Fruit fly (Drosophila melanogaster) whole organism, embryonic: ENCODE measurements around the gene CG4733.

Experiments
- Bdp1 ChIP-seq: fragments of 200-800 bp; sonication (Bioruptor generic); optimal IDR thresholded peaks from 3 replicates; lab custom pipeline; 2016; ENCODE audit warnings: missing biosample characterization, missing genetic modification characterization
- CG10209 ChIP-seq: fragments of 200-800 bp; sonication (Bioruptor generic); optimal IDR thresholded peaks from 3 replicates; lab custom pipeline; 2017; ENCODE audit warnings: missing biosample characterization, mild to moderate bottlenecking, missing genetic modification characterization, missing genetic modification reagents
- CG10431 ChIP-seq: fragments of 200-800 bp; sonication (Bioruptor generic); optimal IDR thresholded peaks from 3 replicates; lab custom pipeline; 2018; ENCODE audit warnings: missing biosample characterization, mild to moderate bottlenecking, missing genetic modification characterization
- CG11085 ChIP-seq: fragments of 200-800 bp; sonication (Bioruptor generic); IDR thresholded peaks from 2 replicates; pipeline ENCODE4 v1.3.6; 2022; ENCODE audit warnings: missing biosample characterization, missing genetic modification characterization
- CG11093 ChIP-seq: fragments of 200-800 bp; sonication (Bioruptor generic); IDR thresholded peaks from 3 replicates; pipeline ENCODE4 v1.3.6; 2022; ENCODE audit warnings: missing biosample characterization, missing genetic modification characterization
- CG11560 ChIP-seq: fragments of 200-800 bp; sonication (Bioruptor generic); IDR thresholded peaks from 3 replicates; pipeline ENCODE4 v1.3.6; 2022; ENCODE audit warnings: missing biosample characterization, missing genetic modification characterization
- CG11696 ChIP-seq: fragments of 200-800 bp; sonication (Bioruptor generic); IDR thresholded peaks from 2 replicates; pipeline ENCODE4 v1.3.6; 2022; ENCODE audit warnings: missing biosample characterization, missing genetic modification characterization
- CG14050 ChIP-seq: fragments of 200-800 bp; sonication (Bioruptor generic); IDR thresholded peaks from 3 replicates; pipeline ENCODE4 v1.3.6; 2022; ENCODE audit warnings: missing biosample characterization, missing genetic modification characterization
- CG14667 ChIP-seq: fragments of 200-800 bp; sonication (Bioruptor generic); IDR thresholded peaks from 2 replicates; pipeline ENCODE4 v1.3.6; 2022; ENCODE audit warnings: missing biosample characterization, missing genetic modification characterization
- CG17385 ChIP-seq: fragments of 200-800 bp; sonication (Bioruptor generic); optimal IDR thresholded peaks from 3 replicates; lab custom pipeline; 2018; ENCODE audit warnings: missing biosample characterization, mild to moderate bottlenecking, missing genetic modification characterization
- CG17802 ChIP-seq: fragments of 200-800 bp; sonication (Bioruptor generic); optimal IDR thresholded peaks from 2 replicates; lab custom pipeline; 2018; ENCODE audit warnings: missing biosample characterization, mild to moderate bottlenecking, missing genetic modification characterization, moderate library complexity
- CG2129 ChIP-seq: fragments of 200-800 bp; sonication (Bioruptor generic); IDR thresholded peaks from 2 replicates; pipeline ENCODE4 v1.3.6; 2022; ENCODE audit warnings: missing biosample characterization, missing genetic modification characterization; ENCODE audit not compliant: partially characterized antibody
- CG30020 ChIP-seq: fragments of 200-800 bp; optimal IDR thresholded peaks from 2 replicates; lab custom pipeline; 2019; ENCODE audit warnings: missing biosample characterization, mild to moderate bottlenecking, missing genetic modification characterization, moderate library complexity
- CG6765 ChIP-seq: fragments of 200-800 bp; sonication (Bioruptor generic); optimal IDR thresholded peaks from 3 replicates; lab custom pipeline; 2017; ENCODE audit warnings: missing biosample characterization, mild to moderate bottlenecking, missing genetic modification characterization
- CG7357 ChIP-seq: fragments of 200-800 bp; sonication (Bioruptor generic); IDR thresholded peaks from 3 replicates; pipeline ENCODE4 v1.3.6; 2022; ENCODE audit warnings: missing biosample characterization, missing genetic modification characterization
- CG9727 ChIP-seq: fragments of 200-800 bp; sonication (Bioruptor generic); optimal IDR thresholded peaks from 3 replicates; lab custom pipeline; 2017; ENCODE audit warnings: missing biosample characterization, mild to moderate bottlenecking, missing genetic modification characterization
- CHES-1-like ChIP-seq: fragments of 200-800 bp; sonication (Bioruptor generic); optimal IDR thresholded peaks from 2 replicates; lab custom pipeline; 2016; ENCODE audit warnings: missing biosample characterization, missing genetic modification characterization
- CTCF ChIP-seq: fragments of 200-800 bp; sonication (Bioruptor generic); optimal IDR thresholded peaks from 2 replicates; lab custom pipeline; 2017; ENCODE audit warnings: missing biosample characterization, mild to moderate bottlenecking, missing genetic modification characterization, moderate library complexity
- CkIIα-i1 ChIP-seq: fragments of 200-800 bp; sonication (Bioruptor generic); IDR thresholded peaks from 2 replicates; pipeline ENCODE4 v1.3.6; 2022; ENCODE audit warnings: missing biosample characterization, missing genetic modification characterization
- CrebB ChIP-seq: fragments of 200-800 bp; sonication (Bioruptor generic); optimal IDR thresholded peaks from 3 replicates; lab custom pipeline; 2018; ENCODE audit warnings: missing biosample characterization, mild to moderate bottlenecking, missing genetic modification characterization
- D19B ChIP-seq: fragments of 200-800 bp; sonication (Bioruptor generic); optimal IDR thresholded peaks from 2 replicates; lab custom pipeline; 2017; ENCODE audit warnings: missing biosample characterization, mild to moderate bottlenecking, missing genetic modification characterization
- GATAe ChIP-seq: fragments of 200-800 bp; sonication (Bioruptor generic); conservative IDR thresholded peaks from 2 replicates; pipeline ENCODE4 v1.3.6; 2022; ENCODE audit warnings: missing biosample characterization, missing genetic modification characterization
- Gug ChIP-seq: fragments of 200-800 bp; sonication (Bioruptor generic); IDR thresholded peaks from 4 replicates; pipeline ENCODE4 v1.3.6; 2022; ENCODE audit warnings: missing biosample characterization, missing genetic modification characterization
- Mad ChIP-seq: fragments of 200-800 bp; sonication (Bioruptor generic); optimal IDR thresholded peaks from 2 replicates; lab custom pipeline; 2016; ENCODE audit warnings: missing biosample characterization, missing genetic modification characterization
- Max ChIP-seq: fragments of 200-800 bp; sonication (Bioruptor generic); optimal IDR thresholded peaks from 2 replicates; lab custom pipeline; 2016; ENCODE audit warnings: missing biosample characterization, mild to moderate bottlenecking, missing genetic modification characterization
- Mrtf ChIP-seq: fragments of 200-800 bp; sonication (Bioruptor generic); IDR thresholded peaks from 3 replicates; pipeline ENCODE4 v1.3.6; 2022; ENCODE audit warnings: missing biosample characterization, missing genetic modification characterization
- Neu2 ChIP-seq: fragments of 200-800 bp; sonication (Bioruptor generic); optimal IDR thresholded peaks from 3 replicates; lab custom pipeline; 2016; ENCODE audit warnings: missing biosample characterization, missing genetic modification characterization, borderline replicate concordance
- Six4 ChIP-seq: fragments of 200-800 bp; sonication (Bioruptor generic); optimal IDR thresholded peaks from 2 replicates; lab custom pipeline; 2016; ENCODE audit warnings: missing biosample characterization, missing genetic modification characterization
- Taf1 ChIP-seq: fragments of 200-800 bp; sonication (Bioruptor generic); IDR thresholded peaks from 2 replicates; pipeline ENCODE4 v1.3.6; 2022; ENCODE audit warnings: missing biosample characterization, missing genetic modification characterization
- Trl ChIP-seq, 3 experiments: fragments of >200 bp in 2 of 3; fragments of 200-800 bp in 1 of 3; sonication (Bioruptor generic) in 1 of 3; optimal IDR thresholded peaks; 2 replicates in 1 of 3; 3 replicates in 2 of 3; lab custom pipeline; 2016 to 2017; ENCODE audit warnings: missing biosample characterization in 1 of 3, missing genetic modification characterization in 1 of 3
- Usf ChIP-seq: fragments of 200-800 bp; sonication (Bioruptor generic); optimal IDR thresholded peaks from 2 replicates; lab custom pipeline; 2017; ENCODE audit warnings: missing genotype, missing biosample characterization, missing genetic modification characterization
- abd-A ChIP-seq: fragments of 200-800 bp; sonication (Bioruptor generic); optimal IDR thresholded peaks from 3 replicates; lab custom pipeline; 2019; ENCODE audit warnings: missing biosample characterization, mild to moderate bottlenecking, missing genetic modification characterization, moderate library complexity
- ase ChIP-seq: fragments of 200-800 bp; sonication (Bioruptor generic); IDR thresholded peaks from 3 replicates; pipeline ENCODE4 v1.3.6; 2022; ENCODE audit warnings: missing biosample characterization, missing genetic modification characterization
- bbx ChIP-seq: fragments of 200-800 bp; sonication (Bioruptor generic); IDR thresholded peaks from 2 replicates; pipeline ENCODE4 v1.3.6; 2022; ENCODE audit warnings: missing biosample characterization, missing genetic modification characterization; ENCODE audit not compliant: partially characterized antibody
- btn ChIP-seq: fragments of 200-800 bp; sonication (Bioruptor generic); optimal IDR thresholded peaks from 2 replicates; lab custom pipeline; 2016; ENCODE audit warnings: missing biosample characterization, missing genetic modification characterization
- crol ChIP-seq: fragments of 200-800 bp; sonication (Bioruptor generic); IDR thresholded peaks from 2 replicates; pipeline ENCODE4 v1.3.6; 2022; ENCODE audit warnings: missing biosample characterization, missing genetic modification characterization
- dysf ChIP-seq: fragments of 200-800 bp; sonication (Bioruptor generic); IDR thresholded peaks from 3 replicates; pipeline ENCODE4 v1.3.6; 2022; ENCODE audit warnings: missing biosample characterization, missing genetic modification characterization
- ewg ChIP-seq: fragments of 200-800 bp; sonication (Bioruptor generic); optimal IDR thresholded peaks from 3 replicates; lab custom pipeline; 2017; ENCODE audit warnings: mild to moderate bottlenecking, missing biosample characterization, missing genetic modification reagents, missing genetic modification characterization
- ftz-f1 ChIP-seq: fragments of 200-800 bp; sonication (Bioruptor generic); optimal IDR thresholded peaks from 2 replicates; lab custom pipeline; 2016; ENCODE audit warnings: missing biosample characterization, missing genetic modification characterization
- gce ChIP-seq: fragments of 200-800 bp; sonication (Bioruptor generic); IDR thresholded peaks from 3 replicates; pipeline ENCODE4 v1.3.6; 2022; ENCODE audit warnings: missing biosample characterization, missing genetic modification characterization
- grn ChIP-seq: fragments of 200-800 bp; sonication (Bioruptor generic); optimal IDR thresholded peaks from 3 replicates; lab custom pipeline; 2017; ENCODE audit warnings: missing biosample characterization, missing genetic modification characterization
- gsb ChIP-seq: fragments of 200-800 bp; sonication (Bioruptor generic); IDR thresholded peaks from 2 replicates; pipeline ENCODE4 v1.3.6; 2022; ENCODE audit warnings: missing biosample characterization, missing genetic modification characterization
- lola ChIP-seq, 3 experiments: fragments of >200 bp in 2 of 3; fragments of 200-800 bp in 1 of 3; sonication (Bioruptor generic) in 1 of 3; optimal IDR thresholded peaks; 2 replicates each; lab custom pipeline; 2017 to 2019; ENCODE audit warnings: missing biosample characterization in 3 of 3, missing genetic modification characterization in 3 of 3, mild to moderate bottlenecking in 1 of 3, moderate library complexity in 1 of 3
- mld ChIP-seq: fragments of 200-800 bp; sonication (Bioruptor generic); IDR thresholded peaks from 3 replicates; pipeline ENCODE4 v1.3.6; 2022; ENCODE audit warnings: missing biosample characterization, missing genetic modification characterization; ENCODE audit not compliant: partially characterized antibody
- nau ChIP-seq: fragments of 200-800 bp; sonication (Bioruptor generic); optimal IDR thresholded peaks from 3 replicates; lab custom pipeline; 2017; ENCODE audit warnings: missing biosample characterization, mild to moderate bottlenecking, missing genetic modification characterization, missing genetic modification reagents
- scrt ChIP-seq: fragments of 200-800 bp; sonication (Bioruptor generic); optimal IDR thresholded peaks from 2 replicates; lab custom pipeline; 2018; ENCODE audit warnings: missing biosample characterization, mild to moderate bottlenecking, missing genetic modification characterization, moderate library complexity
- sisA ChIP-seq: fragments of 200-800 bp; sonication (Bioruptor generic); IDR thresholded peaks from 2 replicates; pipeline ENCODE4 v1.3.6; 2022; ENCODE audit warnings: missing biosample characterization, missing genetic modification characterization
- sr ChIP-seq: fragments of 200-800 bp; sonication (Bioruptor generic); IDR thresholded peaks from 3 replicates; pipeline ENCODE4 v1.3.6; 2022; ENCODE audit warnings: missing biosample characterization, missing genetic modification characterization
- tgo ChIP-seq: fragments of 200-800 bp; sonication (Bioruptor generic); IDR thresholded peaks from 3 replicates; pipeline ENCODE4 v1.3.6; 2022; ENCODE audit warnings: missing biosample characterization, missing genetic modification characterization
- tx ChIP-seq: fragments of 200-800 bp; sonication (Bioruptor generic); optimal IDR thresholded peaks from 2 replicates; lab custom pipeline; 2016; ENCODE audit warnings: missing biosample characterization, missing genetic modification characterization
- z ChIP-seq: fragments of 200-800 bp; sonication (Bioruptor generic); IDR thresholded peaks from 3 replicates; pipeline ENCODE4 v1.3.6; 2022; ENCODE audit warnings: missing biosample characterization, missing genetic modification characterization

CG4733 gene

dm6 chr3R:19902926-19903739, 12.6 kb downstream of the CG4733 start, which contains the start of gene ClpX (continued):
- 0 out of 2 replicates have a peak, but pooled peaks have one; percentile 23 for TF ChIP-seq CG2129 (GFP tag; lab: Robert Waterston, UW)
- no peak for TF ChIP-seq CG10209 (GFP tag; lab: Kevin White, UChicago)
- no peak for TF ChIP-seq ase (GFP tag; lab: Robert Waterston, UW)
- no peak for TF ChIP-seq scrt (GFP tag; lab: Kevin White, UChicago)
- TF ChIP-seq tgo (GFP tag; lab: Robert Waterston, UW): no peak
- TF ChIP-seq btn (GFP tag; lab: Kevin White, UChicago): no peak
- TF ChIP-seq CrebB (tag; lab: Kevin White, UChicago): no peak
- peak; percentile 25 for TF ChIP-seq CG6765 (GFP tag; lab: Kevin White, UChicago)
- no peak for TF ChIP-seq ftz-f1 (GFP tag; lab: Kevin White, UChicago)
- no peak for TF ChIP-seq nau (GFP tag; lab: Kevin White, UChicago)
- no peak for TF ChIP-seq CG14050 (GFP tag; lab: Robert Waterston, UW)
- no peak for TF ChIP-seq Mad (GFP tag; lab: Kevin White, UChicago)
- TF ChIP-seq CG9727 (GFP tag; lab: Kevin White, UChicago): no peak
- TF ChIP-seq Neu2 (GFP tag; lab: Kevin White, UChicago): no peak
- no peak for TF ChIP-seq GATAe (GFP tag; lab: Robert Waterston, UW)
- no peak for TF ChIP-seq D19B (GFP tag; lab: Kevin White, UChicago)
- TF ChIP-seq CG10431 (GFP tag; lab: Kevin White, UChicago): no peak
- TF ChIP-seq Mrtf (GFP tag; lab: Robert Waterston, UW): no peak
- no peak for TF ChIP-seq z
- TF ChIP-seq Max: no peak
- TF ChIP-seq sisA (GFP tag; lab: Robert Waterston, UW): no peak
- TF ChIP-seq CG11696: no peak
- TF ChIP-seq tx (GFP tag; lab: Kevin White, UChicago): no peak
- TF ChIP-seq Trl (optimal IDR thresholded peaks at IDR 0.05; lab: Kevin White, UChicago): no peak
- no peak for TF ChIP-seq Trl (GFP tag; optimal IDR thresholded peaks at IDR 0.05; lab: Kevin White, UChicago)
- TF ChIP-seq ewg: no peak
- TF ChIP-seq CG11093 (GFP tag; lab: Robert Waterston, UW): no peak
- TF ChIP-seq CG7357 (GFP tag; lab: Robert Waterston, UW): no peak
- no peak for TF ChIP-seq abd-A (tag; lab: Kevin White, UChicago)
- peak; percentile 100 for TF ChIP-seq CG17385 (GFP tag; lab: Kevin White, UChicago)
- TF ChIP-seq CG11085 (GFP tag; lab: Robert Waterston, UW): no peak
- TF ChIP-seq bbx (GFP tag; lab: Robert Waterston, UW): peak; percentile 77
- TF ChIP-seq sr: no peak
- no peak; the same call in 2 of the 3 replicates for TF ChIP-seq CG11560
- no peak for TF ChIP-seq grn (GFP tag; lab: Kevin White, UChicago)
- TF ChIP-seq lola (GFP tag; optimal IDR thresholded peaks at IDR 0.05; lab: Kevin White, UChicago): no peak
- TF ChIP-seq Taf1 (GFP tag; lab: Robert Waterston, UW): no peak
- TF ChIP-seq CTCF (GFP tag; lab: Kevin White, UChicago): no peak
- TF ChIP-seq dysf (GFP tag; lab: Robert Waterston, UW): no peak
- TF ChIP-seq CHES-1-like (GFP tag; lab: Kevin White, UChicago): no peak
- TF ChIP-seq Six4: no peak
- no peak for TF ChIP-seq Bdp1 (GFP tag; lab: Kevin White, UChicago)
- no peak for TF ChIP-seq Gug (GFP tag; lab: Robert Waterston, UW)
- no peak for TF ChIP-seq gce
- TF ChIP-seq Usf (GFP tag; lab: Kevin White, UChicago): no peak
- no peak for TF ChIP-seq CkIIα-i1
- TF ChIP-seq CG17802 (tag; lab: Kevin White, UChicago): no peak
- no peak for TF ChIP-seq CG14667 (GFP tag; lab: Robert Waterston, UW)
- no peak for TF ChIP-seq CG30020
- no peak for TF ChIP-seq gsb (GFP tag; lab: Robert Waterston, UW)
- TF ChIP-seq crol: peak; percentile 70
- peak; percentile 73; the same call in 2 of the 3 replicates for TF ChIP-seq mld (GFP tag; lab: Robert Waterston, UW)
